Worm (Caenorhabditis elegans): ENCODE measurements around the gene E02C12.6.
"Not testable (repeated sequence)": the region's sequence is repeated elsewhere in the genome, so short reads cannot be mapped to it uniquely, and the experiment has no call there.

DNA sequence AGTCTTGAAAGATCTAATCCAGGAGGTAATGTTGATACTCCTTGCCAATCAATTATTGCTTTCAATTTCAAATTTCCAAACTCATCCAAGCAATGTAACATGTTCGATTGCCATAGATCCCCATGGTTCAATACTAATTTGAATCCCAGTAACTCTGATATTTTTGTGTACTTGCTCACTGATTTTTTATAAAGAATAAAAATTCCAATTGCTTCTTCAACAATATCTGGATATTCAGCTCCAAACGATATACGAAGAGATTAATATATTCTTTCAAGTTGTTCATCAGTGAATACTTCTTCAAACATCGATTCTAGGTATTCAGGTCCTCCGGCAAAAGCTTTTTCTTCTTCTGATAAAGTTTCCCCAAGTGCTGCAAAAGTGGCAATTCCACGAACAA lies 8.9 kb upstream of the E02C12.6 start, which contains the start of gene E02C12.11:
- not testable (repeated sequence) for TF ChIP-seq W03F9.2, dao-5 (tag; optimal IDR thresholded peaks at IDR 0.05)
